Worm (Caenorhabditis elegans) whole organism, L2 larva: ENCODE data around the gene angl-1.

Source experiments
- aly-2 ChIP-seq: fragments of 150-350 bp; optimal IDR thresholded peaks from 2 replicates; lab custom pipeline; 2014; ENCODE audit warnings: missing biosample characterization, missing genetic modification characterization
- elt-1 ChIP-seq: fragments of 150-350 bp; optimal IDR thresholded peaks from 2 replicates; lab custom pipeline; 2014; ENCODE audit warnings: missing biosample characterization, missing genetic modification characterization

- no peak for TF ChIP-seq elt-1 (tag; lab: Kevin White, UChicago)
- TF ChIP-seq aly-2 (tag; lab: Kevin White, UChicago): no peak
Observed at ce11 chrV:2710192-2710591, 57.3 kb downstream of the angl-1 start.
